Worm (Caenorhabditis elegans) whole organism, L4/young adult: ENCODE results near the gene srz-47.

Experiments used
- W03F9.2 ChIP-seq: fragments of 150-350 bp; optimal IDR thresholded peaks from 2 replicates; lab custom pipeline; 2014; ENCODE audit warnings: missing biosample characterization, missing genetic modification characterization
- dao-5 ChIP-seq: sonication (generic microtip); optimal IDR thresholded peaks from 2 replicates; lab custom pipeline; 2016; ENCODE audit warnings: missing genotype, missing genetic modification characterization, moderate library complexity, missing compliant biosample characterization

- TF ChIP-seq dao-5 (no peak), W03F9.2 (tag; lab: Kevin White, UChicago) (no peak)
Observed at ce11 chrV:17159430-17159924, 32.7 kb downstream of the srz-47 start, which contains the start of gene F40D4.12.
